Worm (Caenorhabditis elegans) whole organism, L4/young adult: ENCODE results near the gene sip-1.

Source experiments
- W03F9.2 ChIP-seq: fragments of 150-350 bp; optimal IDR thresholded peaks from 2 replicates; lab custom pipeline; 2014; ENCODE audit warnings: missing biosample characterization, missing genetic modification characterization
- dao-5 ChIP-seq: sonication (generic microtip); optimal IDR thresholded peaks from 2 replicates; lab custom pipeline; 2016; ENCODE audit warnings: missing genotype, missing genetic modification characterization, moderate library complexity, missing compliant biosample characterization
- him-1 ChIP-seq: sonication (generic microtip); optimal IDR thresholded peaks from 2 replicates; lab custom pipeline; 2016; ENCODE audit warnings: missing genotype, missing genetic modification reagents, missing genetic modification characterization, missing compliant biosample characterization

DNA sequence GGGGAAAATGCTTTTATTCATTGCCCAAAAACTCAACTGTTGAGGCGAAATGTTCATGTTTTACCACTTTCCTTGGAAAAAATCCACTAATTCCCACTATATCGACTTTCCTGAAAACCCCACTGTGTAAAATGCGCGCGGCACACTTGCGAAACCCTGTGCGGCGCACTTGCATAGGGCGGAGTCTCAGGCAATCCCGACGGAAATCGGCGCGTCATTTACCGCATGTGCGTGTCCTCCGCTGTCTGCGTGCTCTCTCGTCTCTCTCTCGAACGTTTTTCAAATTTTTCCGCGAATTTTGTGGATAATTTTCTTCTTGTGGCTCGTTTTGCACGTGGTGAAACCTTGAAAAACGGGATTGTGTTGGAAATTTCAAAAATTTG is 45.4 kb downstream of the sip-1 start, which contains the start of gene atx-2:
- peak; percentile 74 for TF ChIP-seq dao-5 (tag; lab: Kevin White, UChicago)
- peak; percentile 35 for TF ChIP-seq him-1 (tag; lab: Kevin White, UChicago)
- TF ChIP-seq W03F9.2 (tag; lab: Kevin White, UChicago) = peak; percentile 84
